Worm (Caenorhabditis elegans) whole organism, young adult: ENCODE measurements around the gene F48E8.3.

Source experiments
- B0019.2 ChIP-seq: fragments of 200-800 bp; sonication (Bioruptor generic); conservative IDR thresholded peaks from 2 replicates; pipeline ENCODE4 v1.3.6; 2022; ENCODE audit warnings: missing genetic modification reagents, missing genetic modification characterization, missing compliant biosample characterization
- B0336.3 ChIP-seq: fragments of 200-800 bp; sonication (Bioruptor generic); IDR thresholded peaks from 2 replicates; pipeline ENCODE4 v1.3.6; 2022; ENCODE audit warnings: missing genetic modification characterization, missing compliant biosample characterization
- C06A6.2 ChIP-seq: fragments of 200-800 bp; sonication (Bioruptor generic); conservative IDR thresholded peaks from 2 replicates; pipeline ENCODE4 v1.3.6; 2022; ENCODE audit warnings: missing genetic modification characterization, missing compliant biosample characterization
- F10E7.11 ChIP-seq: sonication (generic microtip); optimal IDR thresholded peaks from 2 replicates; lab custom pipeline; 2017; ENCODE audit warnings: mild to moderate bottlenecking, missing genetic modification characterization, moderate library complexity, missing compliant biosample characterization
- F23B12.7 ChIP-seq: sonication (generic microtip); optimal IDR thresholded peaks from 2 replicates; lab custom pipeline; 2017; ENCODE audit warnings: missing genetic modification characterization, mild to moderate bottlenecking, missing compliant biosample characterization, antibody characterized with exemption, moderate library complexity; ENCODE audit not compliant: insufficient read depth
- F33H1.4 ChIP-seq: fragments of 200-800 bp; sonication (Bioruptor generic); IDR thresholded peaks from 2 replicates; pipeline ENCODE4 v1.3.6; 2022; ENCODE audit warnings: missing genetic modification reagents, missing genetic modification characterization, missing compliant biosample characterization
- F57A8.1 ChIP-seq: fragments of 200-800 bp; sonication (Bioruptor generic); optimal IDR thresholded peaks from 2 replicates; lab custom pipeline; 2018; ENCODE audit warnings: mild to moderate bottlenecking, missing genetic modification characterization, moderate library complexity, missing compliant biosample characterization
- K11D2.4 ChIP-seq: fragments of 200-800 bp; sonication (Bioruptor generic); IDR thresholded peaks from 2 replicates; pipeline ENCODE4 v1.3.6; 2022; ENCODE audit warnings: missing genetic modification reagents, missing genetic modification characterization, missing compliant biosample characterization
- T26A5.8 ChIP-seq: sonication (generic microtip); optimal IDR thresholded peaks from 2 replicates; lab custom pipeline; 2016; ENCODE audit warnings: missing genetic modification characterization, missing compliant biosample characterization
- Y67H2A.10 ChIP-seq: fragments of 200-800 bp; sonication (Bioruptor generic); conservative IDR thresholded peaks from 2 replicates; pipeline ENCODE4 v1.3.6; 2022; ENCODE audit warnings: missing genetic modification reagents, missing genetic modification characterization, missing compliant biosample characterization
- Y79H2A.3 ChIP-seq: fragments of 200-800 bp; sonication (Bioruptor generic); conservative IDR thresholded peaks from 2 replicates; pipeline ENCODE4 v1.3.6; 2022; ENCODE audit warnings: missing genetic modification reagents, missing genetic modification characterization, missing compliant biosample characterization
- Y95B8A.8 ChIP-seq: fragments of 200-800 bp; sonication (Bioruptor generic); IDR thresholded peaks from 2 replicates; pipeline ENCODE4 v1.3.6; 2022; ENCODE audit warnings: missing genetic modification reagents, missing genetic modification characterization, missing compliant biosample characterization
- ZK185.1 ChIP-seq: sonication (generic microtip); optimal IDR thresholded peaks from 2 replicates; lab custom pipeline; 2016; ENCODE audit warnings: mild to moderate bottlenecking, missing genetic modification characterization, missing compliant biosample characterization; ENCODE audit not compliant: poor library complexity, severe bottlenecking
- akir-1 ChIP-seq: fragments of 200-800 bp; sonication (Bioruptor generic); optimal IDR thresholded peaks from 2 replicates; lab custom pipeline; 2018; ENCODE audit warnings: mild to moderate bottlenecking, missing genetic modification characterization, moderate library complexity, missing compliant biosample characterization
- aptf-3 ChIP-seq: fragments of 200-800 bp; sonication (Bioruptor generic); IDR thresholded peaks from 2 replicates; pipeline ENCODE4 v1.3.6; 2022; ENCODE audit warnings: missing genetic modification characterization, missing compliant biosample characterization
- attf-5 ChIP-seq: fragments of 200-800 bp; sonication (Bioruptor generic); optimal IDR thresholded peaks from 2 replicates; lab custom pipeline; 2018; ENCODE audit warnings: mild to moderate bottlenecking, missing genetic modification characterization, missing compliant biosample characterization
- ceh-27 ChIP-seq: fragments of 200-800 bp; sonication (Bioruptor generic); optimal IDR thresholded peaks from 2 replicates; lab custom pipeline; 2018; ENCODE audit warnings: mild to moderate bottlenecking, missing genetic modification characterization, moderate library complexity, missing compliant biosample characterization
- die-1 ChIP-seq: sonication (generic microtip); optimal IDR thresholded peaks from 2 replicates; lab custom pipeline; 2016; ENCODE audit warnings: missing genotype, mild to moderate bottlenecking, missing genetic modification characterization, missing compliant biosample characterization
- dox-1 ChIP-seq: fragments of 200-800 bp; sonication (Bioruptor generic); IDR thresholded peaks from 2 replicates; pipeline ENCODE4 v1.3.6; 2022; ENCODE audit warnings: missing genetic modification reagents, missing genetic modification characterization, missing compliant biosample characterization
- egrh-3 ChIP-seq: fragments of 200-800 bp; sonication (Bioruptor generic); IDR thresholded peaks from 2 replicates; pipeline ENCODE4 v1.3.6; 2022; ENCODE audit warnings: missing genetic modification reagents, missing genetic modification characterization, missing compliant biosample characterization
- ets-4 ChIP-seq: fragments of 200-800 bp; sonication (Bioruptor generic); optimal IDR thresholded peaks from 2 replicates; lab custom pipeline; 2018; ENCODE audit warnings: mild to moderate bottlenecking, missing genetic modification characterization, missing compliant biosample characterization
- fkh-3 ChIP-seq: sonication (generic microtip); optimal IDR thresholded peaks from 2 replicates; lab custom pipeline; 2016; ENCODE audit warnings: mild to moderate bottlenecking, missing genetic modification characterization, missing compliant biosample characterization
- gei-17 ChIP-seq: fragments of 200-800 bp; sonication (Bioruptor generic); optimal IDR thresholded peaks from 2 replicates; lab custom pipeline; 2018; ENCODE audit warnings: mild to moderate bottlenecking, missing genetic modification characterization, missing compliant biosample characterization
- him-1 ChIP-seq: sonication (generic microtip); optimal IDR thresholded peaks from 2 replicates; lab custom pipeline; 2016; ENCODE audit warnings: missing genotype, missing genetic modification reagents, missing genetic modification characterization, missing compliant biosample characterization
- hlh-12 ChIP-seq: sonication (generic microtip); optimal IDR thresholded peaks from 2 replicates; lab custom pipeline; 2016; ENCODE audit warnings: missing genetic modification characterization, missing compliant biosample characterization
- let-607 ChIP-seq, 2 experiments: fragments of 200-800 bp in 1 of 2; sonication (Bioruptor generic) in 1 of 2; sonication (generic microtip) in 1 of 2; optimal IDR thresholded peaks; 2 replicates each; lab custom pipeline; 2016 to 2018; ENCODE audit warnings: mild to moderate bottlenecking in 2 of 2, missing compliant biosample characterization in 2 of 2, missing genetic modification characterization in 2 of 2, moderate library complexity in 2 of 2, missing genotype in 1 of 2
- lin-26 ChIP-seq: fragments of 200-800 bp; sonication (Bioruptor generic); IDR thresholded peaks from 2 replicates; pipeline ENCODE4 v1.3.6; 2022; ENCODE audit warnings: missing genetic modification reagents, missing genetic modification characterization, missing compliant biosample characterization
- lin-35 ChIP-seq, 3 experiments: fragments of 150-350 bp in 2 of 3; sonication (generic microtip) in 1 of 3; optimal IDR thresholded peaks; 2 replicates each; lab custom pipeline; 2014 to 2018; ENCODE audit warnings: missing biosample characterization in 3 of 3, missing genetic modification characterization in 3 of 3, missing genetic modification reagents in 3 of 3
- lin-54 ChIP-seq: fragments of 200-800 bp; sonication (Bioruptor generic); optimal IDR thresholded peaks from 2 replicates; lab custom pipeline; 2018; ENCODE audit warnings: mild to moderate bottlenecking, missing genetic modification characterization, missing compliant biosample characterization
- lir-1 ChIP-seq: fragments of 200-800 bp; sonication (Bioruptor generic); conservative IDR thresholded peaks from 2 replicates; pipeline ENCODE4 v1.3.6; 2022; ENCODE audit warnings: missing genetic modification reagents, missing genetic modification characterization, missing compliant biosample characterization
- lsy-27 ChIP-seq: sonication (generic microtip); optimal IDR thresholded peaks from 2 replicates; lab custom pipeline; 2017; ENCODE audit warnings: missing genetic modification characterization, mild to moderate bottlenecking, missing compliant biosample characterization, antibody characterized with exemption, missing genotype, borderline replicate concordance; ENCODE audit not compliant: insufficient read depth
- madf-10 ChIP-seq: sonication (generic microtip); optimal IDR thresholded peaks from 2 replicates; lab custom pipeline; 2016; ENCODE audit warnings: mild to moderate bottlenecking, missing genetic modification characterization, missing compliant biosample characterization
- madf-8 ChIP-seq: fragments of 200-800 bp; sonication (Bioruptor generic); conservative IDR thresholded peaks from 2 replicates; pipeline ENCODE4 v1.3.6; 2022; ENCODE audit warnings: missing genetic modification reagents, missing genetic modification characterization, missing compliant biosample characterization
- mcd-1 ChIP-seq: fragments of 200-800 bp; sonication (Bioruptor generic); IDR thresholded peaks from 2 replicates; pipeline ENCODE4 v1.3.6; 2022; ENCODE audit warnings: missing genetic modification reagents, missing genetic modification characterization, missing compliant biosample characterization
- nhr-120 ChIP-seq: fragments of 200-800 bp; sonication (Bioruptor generic); IDR thresholded peaks from 2 replicates; pipeline ENCODE4 v1.3.6; 2022; ENCODE audit warnings: missing genetic modification characterization, missing compliant biosample characterization
- nhr-27 ChIP-seq: fragments of 200-800 bp; sonication (Bioruptor generic); optimal IDR thresholded peaks from 2 replicates; lab custom pipeline; 2018; ENCODE audit warnings: mild to moderate bottlenecking, missing genetic modification characterization, moderate library complexity, missing compliant biosample characterization
- nhr-90 ChIP-seq: sonication (generic microtip); optimal IDR thresholded peaks from 2 replicates; lab custom pipeline; 2016; ENCODE audit warnings: missing genotype, mild to moderate bottlenecking, missing genetic modification characterization, missing compliant biosample characterization
- pbrm-1 ChIP-seq: fragments of 200-800 bp; sonication (Bioruptor generic); IDR thresholded peaks from 2 replicates; pipeline ENCODE4 v1.3.6; 2022; ENCODE audit warnings: missing genetic modification reagents, missing genetic modification characterization, missing compliant biosample characterization
- pha-4 ChIP-seq: fragments of 150-350 bp; sonication (generic microtip); optimal IDR thresholded peaks from 2 replicates; lab custom pipeline; 2014; ENCODE audit warnings: missing biosample characterization, missing genetic modification reagents, missing genetic modification characterization
- rcor-1 ChIP-seq: fragments of 200-800 bp; sonication (Bioruptor generic); IDR thresholded peaks from 2 replicates; pipeline ENCODE4 v1.3.6; 2022; ENCODE audit warnings: missing genetic modification reagents, missing genetic modification characterization, missing compliant biosample characterization
- rec-8 ChIP-seq, 2 experiments: sonication (generic microtip); optimal IDR thresholded peaks; 2 replicates each; lab custom pipeline; 2016; ENCODE audit warnings: mild to moderate bottlenecking in 2 of 2, missing genetic modification characterization in 2 of 2, missing genetic modification reagents in 2 of 2, missing genotype in 2 of 2, missing biosample characterization in 1 of 2, missing compliant biosample characterization in 1 of 2, moderate library complexity in 1 of 2
- repo-1 ChIP-seq: sonication (generic microtip); optimal IDR thresholded peaks from 2 replicates; lab custom pipeline; 2017; ENCODE audit warnings: mild to moderate bottlenecking, missing genetic modification characterization, missing compliant biosample characterization
- sptf-2 ChIP-seq: fragments of 200-800 bp; sonication (Bioruptor generic); optimal IDR thresholded peaks from 2 replicates; lab custom pipeline; 2018; ENCODE audit warnings: mild to moderate bottlenecking, missing genetic modification characterization, missing compliant biosample characterization
- tbp1 ChIP-seq: fragments of 200-800 bp; sonication (Bioruptor generic); optimal IDR thresholded peaks from 2 replicates; lab custom pipeline; 2018; ENCODE audit warnings: mild to moderate bottlenecking, missing genetic modification characterization, missing compliant biosample characterization
- tbx-9 ChIP-seq: sonication (generic microtip); optimal IDR thresholded peaks from 2 replicates; lab custom pipeline; 2016; ENCODE audit warnings: borderline replicate concordance, missing genetic modification characterization, inconsistent platforms, missing compliant biosample characterization
- xnd-1 ChIP-seq: sonication (generic microtip); optimal IDR thresholded peaks from 2 replicates; lab custom pipeline; 2016; ENCODE audit warnings: missing genotype, missing genetic modification reagents, missing genetic modification characterization, missing compliant biosample characterization
- zfh-2 ChIP-seq: fragments of 200-800 bp; sonication (Bioruptor generic); conservative IDR thresholded peaks from 2 replicates; pipeline ENCODE4 v1.3.6; 2022; ENCODE audit warnings: missing genetic modification reagents, missing genetic modification characterization, missing compliant biosample characterization
- ztf-26 ChIP-seq: sonication (generic microtip); optimal IDR thresholded peaks from 2 replicates; lab custom pipeline; 2017; ENCODE audit warnings: missing genetic modification characterization, missing compliant biosample characterization

Gene F48E8.3

ce11 chrIII:5449762-5450308 is 11.3 kb upstream of the F48E8.3 start, which contains the start of gene F48E8.8 (continued):
- TF ChIP-seq dox-1 (GFP tag; lab: Robert Waterston, UW) (peak; percentile 24; the same call in 1 of the 2 replicates), xnd-1 (no peak), him-1 (tag; lab: Kevin White, UChicago) (no peak), nhr-120 (GFP tag; lab: Robert Waterston, UW) (no peak), F10E7.11 (tag; lab: Kevin White, UChicago) (no peak), nhr-27 (no peak), akir-1 (no peak), F33H1.4 (no peak), repo-1 (no peak), lir-1 (no peak), mcd-1 (GFP tag; lab: Robert Waterston, UW) (peak; percentile 80), B0336.3 (GFP tag; lab: Robert Waterston, UW) (no peak), lin-54 (peak; percentile 51), C06A6.2 (no peak), sptf-2 (GFP tag; lab: Kevin White, UChicago) (no peak), aptf-3 (GFP tag; lab: Robert Waterston, UW) (no peak), Y79H2A.3 (GFP tag; lab: Robert Waterston, UW) (no peak), gei-17 (GFP tag; lab: Kevin White, UChicago) (no peak), zfh-2 (peak; percentile 77), hlh-12 (tag; lab: Kevin White, UChicago) (no peak), madf-10 (tag; lab: Kevin White, UChicago) (peak; percentile 13), tbp1 (GFP tag; lab: Kevin White, UChicago) (peak; percentile 21), egrh-3 (GFP tag; lab: Robert Waterston, UW) (no peak), Y95B8A.8 (GFP tag; lab: Robert Waterston, UW) (no peak), pha-4 (no peak), die-1 (tag; lab: Kevin White, UChicago) (no peak), lin-35 (GFP tag; optimal IDR thresholded peaks at IDR 0.05; lab: Kevin White, UChicago) (peak in 1 of 3 experiments; percentile 43), attf-5 (peak; percentile 90), ZK185.1 (tag; lab: Kevin White, UChicago) (peak; percentile 15), rcor-1 (GFP tag; lab: Robert Waterston, UW) (no peak), rec-8 (tag; optimal IDR thresholded peaks at IDR 0.05; lab: Kevin White, UChicago) (no peak), lsy-27 (tag; lab: Kevin White, UChicago) (no peak), let-607 (tag; optimal IDR thresholded peaks at IDR 0.05; lab: Kevin White, UChicago) (no peak), Y67H2A.10 (GFP tag; lab: Robert Waterston, UW) (no peak), T26A5.8 (tag; lab: Kevin White, UChicago) (no peak), B0019.2 (no peak), pbrm-1 (GFP tag; lab: Robert Waterston, UW) (peak; percentile 45; the same call in 1 of the 2 replicates), F57A8.1 (GFP tag; lab: Kevin White, UChicago) (no peak), madf-8 (GFP tag; lab: Robert Waterston, UW) (no peak), ceh-27 (GFP tag; lab: Kevin White, UChicago) (peak; percentile 22), F23B12.7 (no peak), fkh-3 (tag; lab: Kevin White, UChicago) (no peak), ets-4 (no peak), ztf-26 (tag; lab: Kevin White, UChicago) (no peak), lin-26 (GFP tag; lab: Robert Waterston, UW) (no peak), K11D2.4 (no peak), tbx-9 (no peak), nhr-90 (no peak)
